Fruit fly (Drosophila melanogaster) whole organism, prepupa: ENCODE results near the gene CG13771.

Experiments
- Blimp-1 ChIP-seq: fragments of 200-800 bp; sonication (Bioruptor generic); optimal IDR thresholded peaks from 3 replicates; lab custom pipeline; 2017; ENCODE audit warnings: missing biosample characterization, missing genetic modification characterization, mild to moderate bottlenecking, moderate library complexity, missing genetic modification reagents
- CG10669 ChIP-seq: fragments of 200-800 bp; sonication (Bioruptor generic); optimal IDR thresholded peaks from 3 replicates; lab custom pipeline; 2018; ENCODE audit warnings: missing biosample characterization, mild to moderate bottlenecking, missing genetic modification characterization, moderate library complexity
- CG15336 ChIP-seq: fragments of 200-800 bp; sonication (Bioruptor generic); IDR thresholded peaks from 2 replicates; pipeline ENCODE4 v1.3.6; 2022; ENCODE audit warnings: missing biosample characterization, missing genetic modification characterization
- CG16779 ChIP-seq: fragments of 200-800 bp; sonication (Bioruptor generic); optimal IDR thresholded peaks from 3 replicates; lab custom pipeline; 2017; ENCODE audit warnings: missing biosample characterization, mild to moderate bottlenecking, missing genetic modification characterization
- CG3032 ChIP-seq: fragments of 200-800 bp; optimal IDR thresholded peaks from 2 replicates; lab custom pipeline; 2019; ENCODE audit warnings: missing biosample characterization, mild to moderate bottlenecking, missing genetic modification characterization, moderate library complexity
- CG31627 ChIP-seq: fragments of 200-800 bp; sonication (Bioruptor generic); optimal IDR thresholded peaks from 3 replicates; lab custom pipeline; 2016; ENCODE audit warnings: missing biosample characterization, missing genetic modification characterization
- CG34406 ChIP-seq: fragments of 200-800 bp; sonication (Bioruptor generic); optimal IDR thresholded peaks from 3 replicates; lab custom pipeline; 2016; ENCODE audit warnings: missing biosample characterization, missing genetic modification characterization
- CG3919 ChIP-seq: fragments of 200-800 bp; sonication (Bioruptor generic); optimal IDR thresholded peaks from 3 replicates; lab custom pipeline; 2016; ENCODE audit warnings: missing biosample characterization, missing genetic modification characterization
- CG4318 ChIP-seq: fragments of 200-800 bp; sonication (Bioruptor generic); optimal IDR thresholded peaks from 3 replicates; lab custom pipeline; 2017; ENCODE audit warnings: missing biosample characterization, mild to moderate bottlenecking, missing genetic modification characterization
- CG6163 ChIP-seq: fragments of 200-800 bp; sonication (Bioruptor generic); IDR thresholded peaks from 3 replicates; pipeline ENCODE4 v1.3.6; 2022; ENCODE audit warnings: missing biosample characterization, missing genetic modification characterization
- CG6276 ChIP-seq: fragments of 200-800 bp; sonication (Bioruptor generic); optimal IDR thresholded peaks from 2 replicates; lab custom pipeline; 2017; ENCODE audit warnings: missing biosample characterization, mild to moderate bottlenecking, missing genetic modification characterization
- CG6808 ChIP-seq: fragments of 200-800 bp; sonication (Bioruptor generic); optimal IDR thresholded peaks from 3 replicates; lab custom pipeline; 2017; ENCODE audit warnings: missing biosample characterization, missing genetic modification characterization, mild to moderate bottlenecking, moderate library complexity, missing genetic modification reagents
- CG6854 ChIP-seq: fragments of 200-800 bp; sonication (Bioruptor generic); optimal IDR thresholded peaks from 2 replicates; lab custom pipeline; 2017; ENCODE audit warnings: missing biosample characterization, mild to moderate bottlenecking, missing genetic modification characterization
- CG7368 ChIP-seq: fragments of 200-800 bp; sonication (Bioruptor generic); optimal IDR thresholded peaks from 3 replicates; lab custom pipeline; 2016; ENCODE audit warnings: missing biosample characterization, missing genetic modification characterization
- CG8119 ChIP-seq: fragments of 200-800 bp; sonication (Bioruptor generic); IDR thresholded peaks from 3 replicates; pipeline ENCODE4 v1.3.6; 2022; ENCODE audit warnings: missing biosample characterization, missing genetic modification characterization
- CG8319 ChIP-seq: fragments of 200-800 bp; sonication (Bioruptor generic); optimal IDR thresholded peaks from 3 replicates; lab custom pipeline; 2016; ENCODE audit warnings: missing biosample characterization, missing genetic modification characterization
- CG8632 ChIP-seq: fragments of 200-800 bp; sonication (Bioruptor generic); optimal IDR thresholded peaks from 3 replicates; lab custom pipeline; 2016; ENCODE audit warnings: missing biosample characterization, missing genetic modification characterization
- CG9139 ChIP-seq: fragments of 200-800 bp; sonication (Bioruptor generic); optimal IDR thresholded peaks from 3 replicates; lab custom pipeline; 2017; ENCODE audit warnings: missing biosample characterization, mild to moderate bottlenecking, missing genetic modification characterization
- Eip75B ChIP-seq: fragments of 200-800 bp; sonication (Bioruptor generic); optimal IDR thresholded peaks from 3 replicates; lab custom pipeline; 2016; ENCODE audit warnings: missing biosample characterization, missing genetic modification characterization
- Eip78C ChIP-seq: fragments of 200-800 bp; sonication (Bioruptor generic); peaks from one replicate; lab custom pipeline; 2016; ENCODE audit warnings: missing biosample characterization, missing genetic modification characterization
- Ets21C ChIP-seq: fragments of 200-800 bp; sonication (Bioruptor generic); optimal IDR thresholded peaks from 3 replicates; lab custom pipeline; 2016; ENCODE audit warnings: missing biosample characterization, missing genetic modification characterization
- Ets96B ChIP-seq: fragments of 200-800 bp; optimal IDR thresholded peaks from 2 replicates; lab custom pipeline; 2019; ENCODE audit warnings: missing biosample characterization, mild to moderate bottlenecking, missing genetic modification characterization, moderate library complexity
- Gug ChIP-seq: fragments of 200-800 bp; sonication (Bioruptor generic); IDR thresholded peaks from 2 replicates; pipeline ENCODE4 v1.3.6; 2022; ENCODE audit warnings: missing biosample characterization, missing genetic modification characterization
- Hr38 ChIP-seq: sonication (Bioruptor generic); optimal IDR thresholded peaks from 2 replicates; lab custom pipeline; 2016; ENCODE audit warnings: missing biosample characterization, missing genetic modification characterization
- Hr39 ChIP-seq: fragments of 200-800 bp; sonication (Bioruptor generic); optimal IDR thresholded peaks from 2 replicates; lab custom pipeline; 2016; ENCODE audit warnings: missing biosample characterization, missing genetic modification characterization
- Met ChIP-seq: fragments of 200-800 bp; sonication (Bioruptor generic); optimal IDR thresholded peaks from 3 replicates; lab custom pipeline; 2016; ENCODE audit warnings: missing biosample characterization, missing genetic modification characterization
- OdsH ChIP-seq: fragments of 200-800 bp; sonication (Bioruptor generic); optimal IDR thresholded peaks from 3 replicates; lab custom pipeline; 2016; ENCODE audit warnings: missing biosample characterization, missing genetic modification characterization
- Smox ChIP-seq: fragments of 200-800 bp; sonication (Bioruptor generic); optimal IDR thresholded peaks from 3 replicates; lab custom pipeline; 2016; ENCODE audit warnings: missing biosample characterization, missing genetic modification characterization
- Sox102F ChIP-seq: fragments of 200-800 bp; sonication (Bioruptor generic); optimal IDR thresholded peaks from 2 replicates; lab custom pipeline; 2016; ENCODE audit warnings: missing biosample characterization, mild to moderate bottlenecking, missing genetic modification characterization
- Sox14 ChIP-seq: fragments of 200-800 bp; sonication (Bioruptor generic); optimal IDR thresholded peaks from 3 replicates; lab custom pipeline; 2016; ENCODE audit warnings: missing biosample characterization, missing genetic modification characterization
- Sox15 ChIP-seq: fragments of 200-800 bp; sonication (Bioruptor generic); optimal IDR thresholded peaks from 3 replicates; lab custom pipeline; 2016; ENCODE audit warnings: missing biosample characterization, missing genetic modification characterization
- acj6 ChIP-seq: fragments of 200-800 bp; sonication (Bioruptor generic); optimal IDR thresholded peaks from 3 replicates; lab custom pipeline; 2016; ENCODE audit warnings: missing biosample characterization, missing genetic modification characterization
- cyc ChIP-seq: fragments of 200-800 bp; sonication (Bioruptor generic); optimal IDR thresholded peaks from 3 replicates; lab custom pipeline; 2016; ENCODE audit warnings: missing biosample characterization, missing genetic modification characterization
- dac ChIP-seq: fragments of 200-800 bp; sonication (Bioruptor generic); optimal IDR thresholded peaks from 2 replicates; lab custom pipeline; 2017; ENCODE audit warnings: missing biosample characterization, mild to moderate bottlenecking, missing genetic modification characterization
- dsx ChIP-seq: fragments of 200-800 bp; optimal IDR thresholded peaks from 3 replicates; lab custom pipeline; 2019; ENCODE audit warnings: missing biosample characterization, mild to moderate bottlenecking, missing genetic modification characterization, moderate library complexity; ENCODE audit not compliant: poor library complexity, severe bottlenecking
- esn ChIP-seq: fragments of 200-800 bp; sonication (Bioruptor generic); optimal IDR thresholded peaks from 2 replicates; lab custom pipeline; 2016; ENCODE audit warnings: missing biosample characterization, mild to moderate bottlenecking, missing genetic modification characterization, moderate library complexity
- fd59A ChIP-seq: fragments of 200-800 bp; sonication (Bioruptor generic); optimal IDR thresholded peaks from 2 replicates; lab custom pipeline; 2017; ENCODE audit warnings: missing biosample characterization, mild to moderate bottlenecking, missing genetic modification characterization, missing genetic modification reagents
- fd85E ChIP-seq: fragments of 200-800 bp; sonication (Bioruptor generic); optimal IDR thresholded peaks from 3 replicates; lab custom pipeline; 2016; ENCODE audit warnings: missing biosample characterization, missing genetic modification characterization
- fkh ChIP-seq: fragments of 200-800 bp; sonication (Bioruptor generic); optimal IDR thresholded peaks from 3 replicates; lab custom pipeline; 2017; ENCODE audit warnings: missing biosample characterization, mild to moderate bottlenecking, missing genetic modification characterization, moderate library complexity
- lz ChIP-seq: fragments of 200-800 bp; sonication (Bioruptor generic); optimal IDR thresholded peaks from 3 replicates; lab custom pipeline; 2016; ENCODE audit warnings: missing biosample characterization, missing genetic modification characterization
- net ChIP-seq: fragments of 200-800 bp; sonication (Bioruptor generic); optimal IDR thresholded peaks from 3 replicates; lab custom pipeline; 2016; ENCODE audit warnings: missing biosample characterization, missing genetic modification characterization
- pdm3 ChIP-seq: fragments of 200-800 bp; sonication (Bioruptor generic); optimal IDR thresholded peaks from 3 replicates; lab custom pipeline; 2016; ENCODE audit warnings: missing biosample characterization, missing genetic modification characterization
- salr ChIP-seq, 2 experiments: fragments of 200-800 bp; sonication (Bioruptor generic); optimal IDR thresholded peaks; 3 replicates each; lab custom pipeline; 2016 to 2018; ENCODE audit warnings: missing biosample characterization in 2 of 2, missing genetic modification characterization in 2 of 2, mild to moderate bottlenecking in 1 of 2
- ss ChIP-seq, 2 experiments: fragments of 200-800 bp; sonication (Bioruptor generic); optimal IDR thresholded peaks; 2 replicates in 1 of 2; 3 replicates in 1 of 2; lab custom pipeline; 2017 to 2018; ENCODE audit warnings: mild to moderate bottlenecking in 2 of 2, missing biosample characterization in 2 of 2, missing genetic modification characterization in 2 of 2, moderate library complexity in 1 of 2
- vri ChIP-seq: fragments of 200-800 bp; sonication (Bioruptor generic); optimal IDR thresholded peaks from 3 replicates; lab custom pipeline; 2016; ENCODE audit warnings: missing biosample characterization, mild to moderate bottlenecking, missing genetic modification characterization

The CG13771 gene

DNA sequence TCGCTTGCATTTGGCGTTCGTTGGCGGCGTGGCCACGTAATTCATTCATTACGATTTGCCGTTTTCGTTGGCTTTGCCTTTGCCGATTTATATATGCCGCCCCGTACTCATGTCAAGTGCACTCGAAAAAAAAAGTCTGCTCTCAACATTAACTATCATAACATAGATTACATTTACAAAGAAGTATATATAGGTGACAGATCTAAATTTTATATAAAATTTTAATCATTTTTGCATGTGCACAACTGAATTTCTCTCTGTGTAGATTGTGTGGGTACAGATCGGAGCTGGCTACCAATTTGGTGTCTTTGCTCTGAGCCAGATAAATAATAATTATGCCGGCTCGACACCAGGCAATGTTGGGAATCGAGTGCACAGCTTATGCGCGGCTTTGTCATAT, 35.0 kb upstream of the CG13771 start (continued):
- TF ChIP-seq vri (peak; percentile 46), fkh (GFP tag; lab: Kevin White, UChicago) (no peak), net (GFP tag; lab: Kevin White, UChicago) (peak; percentile 57), CG6808 (GFP tag; lab: Kevin White, UChicago) (peak; percentile 16), Smox (GFP tag; lab: Kevin White, UChicago) (peak; percentile 73), CG6276 (GFP tag; lab: Kevin White, UChicago) (peak; percentile 77), Ets96B (tag; lab: Kevin White, UChicago) (peak; percentile 67), Hr38 (GFP tag; lab: Kevin White, UChicago) (no peak), acj6 (GFP tag; lab: Kevin White, UChicago) (peak; percentile 66), Ets21C (GFP tag; lab: Kevin White, UChicago) (peak; percentile 69), CG15336 (GFP tag; lab: Robert Waterston, UW) (peak; percentile 83), Eip75B (peak; percentile 68), CG3032 (peak; percentile 49)

DNA sequence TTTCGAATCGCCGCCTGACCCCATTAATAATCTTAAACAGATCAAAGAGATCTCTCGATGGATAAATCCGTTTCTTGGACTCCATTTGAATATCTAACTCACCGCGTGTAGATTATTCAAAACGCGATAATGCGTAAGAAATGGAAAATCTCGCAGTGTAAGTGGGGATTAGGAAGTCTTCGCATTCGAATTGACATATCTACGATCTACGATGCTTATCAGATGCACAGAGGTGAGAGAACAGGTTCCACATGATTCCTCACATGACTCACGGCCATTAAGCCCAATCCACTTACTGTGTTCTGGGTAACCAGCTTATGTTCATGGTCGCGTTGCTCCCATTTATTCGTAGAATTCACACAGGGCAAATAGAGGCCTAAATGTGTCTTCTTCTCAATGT, 32.8 kb upstream of the CG13771 start:
- TF ChIP-seq net (GFP tag; lab: Kevin White, UChicago) (no peak), cyc (GFP tag; lab: Kevin White, UChicago) (no peak), CG34406 (GFP tag; lab: Kevin White, UChicago) (no peak), ss (GFP tag; optimal IDR thresholded peaks at IDR 0.05; lab: Kevin White, UChicago) (no peak), acj6 (GFP tag; lab: Kevin White, UChicago) (no peak), Smox (GFP tag; lab: Kevin White, UChicago) (no peak), CG6276 (GFP tag; lab: Kevin White, UChicago) (no peak), fd85E (GFP tag; lab: Kevin White, UChicago) (no peak), CG6163 (no peak), fd59A (no peak), Ets96B (tag; lab: Kevin White, UChicago) (no peak), Sox14 (GFP tag; lab: Kevin White, UChicago) (no peak), Hr39 (GFP tag; lab: Kevin White, UChicago) (no peak), CG10669 (GFP tag; lab: Kevin White, UChicago) (no peak), esn (no peak), lz (GFP tag; lab: Kevin White, UChicago) (no peak), dsx (GFP tag; lab: Kevin White, UChicago) (no peak), Eip78C (GFP tag; lab: Kevin White, UChicago) (no peak), Ets21C (GFP tag; lab: Kevin White, UChicago) (no peak)

DNA sequence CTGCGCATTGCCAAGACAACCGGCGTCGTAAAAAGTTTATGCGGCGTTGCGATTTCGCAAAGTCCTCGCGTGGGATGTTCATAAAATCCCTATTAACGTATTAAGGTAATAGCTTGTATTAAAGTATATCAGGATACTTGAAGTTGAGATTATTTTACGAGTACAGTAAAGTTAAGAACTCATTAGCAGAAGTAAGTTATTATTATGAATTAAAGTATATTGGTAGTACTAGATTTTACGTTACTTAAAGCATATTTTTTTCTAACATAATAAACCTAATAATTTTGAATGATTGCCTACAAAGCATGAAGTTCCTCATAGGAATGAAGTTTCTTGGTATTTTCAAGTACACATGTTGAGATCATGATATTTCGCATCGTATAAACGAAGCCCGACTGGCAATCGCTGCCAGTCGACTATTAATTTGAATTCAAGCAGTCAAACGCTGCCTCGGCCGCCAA, 30.4 kb upstream of the CG13771 start:
- TF ChIP-seq CG10669 (GFP tag; lab: Kevin White, UChicago) (peak; percentile 62), acj6 (GFP tag; lab: Kevin White, UChicago) (peak; percentile 51), OdsH (GFP tag; lab: Kevin White, UChicago) (peak; percentile 60), CG34406 (GFP tag; lab: Kevin White, UChicago) (peak; percentile 44), CG6163 (no peak), CG6854 (GFP tag; lab: Kevin White, UChicago) (peak; percentile 38), CG8632 (GFP tag; lab: Kevin White, UChicago) (peak; percentile 50), CG8319 (peak; percentile 2), Hr39 (GFP tag; lab: Kevin White, UChicago) (peak; percentile 6), Met (GFP tag; lab: Kevin White, UChicago) (peak; percentile 65), CG3032 (peak; percentile 77), fkh (GFP tag; lab: Kevin White, UChicago) (no peak), Hr38 (GFP tag; lab: Kevin White, UChicago) (no peak), cyc (GFP tag; lab: Kevin White, UChicago) (peak; percentile 18), Blimp-1 (no peak), esn (peak; percentile 64), net (GFP tag; lab: Kevin White, UChicago) (peak; percentile 68), Sox102F (GFP tag; lab: Kevin White, UChicago) (peak; percentile 36), lz (GFP tag; lab: Kevin White, UChicago) (peak; percentile 49), CG3919 (GFP tag; lab: Kevin White, UChicago) (peak; percentile 68), Sox15 (GFP tag; lab: Kevin White, UChicago) (peak; percentile 11), CG9139 (GFP tag; lab: Kevin White, UChicago) (peak; percentile 62), CG8119 (peak; percentile 74), salr (GFP tag; optimal IDR thresholded peaks at IDR 0.05; lab: Kevin White, UChicago) (peak in 1 of 2 experiments; percentile 79), pdm3 (GFP tag; lab: Kevin White, UChicago) (peak; percentile 58), ss (GFP tag; optimal IDR thresholded peaks at IDR 0.05; lab: Kevin White, UChicago) (peak; percentile 74 to 75), CG16779 (tag; lab: Kevin White, UChicago) (no peak), CG7368 (no peak), dac (GFP tag; lab: Kevin White, UChicago) (peak; percentile 56), Gug (peak; percentile 8; the same call in 1 of the 2 replicates), CG4318 (GFP tag; lab: Kevin White, UChicago) (peak; percentile 65), CG31627 (GFP tag; lab: Kevin White, UChicago) (peak; percentile 29)
